Fruit fly (Drosophila melanogaster) whole organism, pupa: Measurements from ENCODE around the gene Pkc98E.

ENCODE experiments used
- EcR ChIP-seq: fragments of 200-800 bp; sonication (Bioruptor generic); optimal IDR thresholded peaks from 3 replicates; lab custom pipeline; 2019; ENCODE audit warnings: missing biosample characterization, missing genetic modification characterization, mild to moderate bottlenecking, moderate library complexity, missing genetic modification reagents
- Pif1A ChIP-seq: fragments of 200-800 bp; sonication (Bioruptor generic); optimal IDR thresholded peaks from 3 replicates; lab custom pipeline; 2016; ENCODE audit warnings: missing biosample characterization, missing genetic modification characterization
- rn ChIP-seq: fragments of 200-800 bp; sonication (Bioruptor generic); IDR thresholded peaks from 2 replicates; pipeline ENCODE4 v1.3.6; 2022; ENCODE audit warnings: missing biosample characterization, missing genetic modification characterization

- TF ChIP-seq EcR (GFP tag; lab: Kevin White, UChicago) = no peak
- TF ChIP-seq Pif1A (GFP tag; lab: Kevin White, UChicago) = no peak
- TF ChIP-seq rn (GFP tag; lab: Robert Waterston, UW) = no peak
These were observed 50.7 kb downstream of the Pkc98E start for dm6 chr3R:29089662-29090007.
